Worm (Caenorhabditis elegans) whole organism, L1 larva: ENCODE results near the gene F10A3.11.

Experiments
- efl-3 ChIP-seq: fragments of 200-800 bp; sonication (Bioruptor generic); optimal IDR thresholded peaks from 2 replicates; lab custom pipeline; 2018; ENCODE audit warnings: mild to moderate bottlenecking, missing genetic modification characterization, missing compliant biosample characterization
- egl-27 ChIP-seq, 2 experiments: fragments of 150-350 bp in 1 of 2; sonication (generic microtip); optimal IDR thresholded peaks; 3 replicates each; lab custom pipeline; 2017 to 2018; ENCODE audit warnings: missing biosample characterization in 2 of 2, missing genetic modification characterization in 2 of 2, missing genetic modification reagents in 2 of 2
- lsy-2 ChIP-seq, 2 experiments: fragments of 150-350 bp; optimal IDR thresholded peaks; 2 replicates each; lab custom pipeline; 2014; ENCODE audit warnings: missing biosample characterization in 2 of 2, missing genetic modification characterization in 2 of 2
- nhr-28 ChIP-seq: fragments of 150-350 bp; optimal IDR thresholded peaks from 2 replicates; lab custom pipeline; 2014; ENCODE audit warnings: missing biosample characterization, missing genetic modification characterization
- skn-1 ChIP-seq: fragments of 150-350 bp; optimal IDR thresholded peaks from 2 replicates; lab custom pipeline; 2014; ENCODE audit warnings: missing biosample characterization, missing genetic modification characterization

DNA sequence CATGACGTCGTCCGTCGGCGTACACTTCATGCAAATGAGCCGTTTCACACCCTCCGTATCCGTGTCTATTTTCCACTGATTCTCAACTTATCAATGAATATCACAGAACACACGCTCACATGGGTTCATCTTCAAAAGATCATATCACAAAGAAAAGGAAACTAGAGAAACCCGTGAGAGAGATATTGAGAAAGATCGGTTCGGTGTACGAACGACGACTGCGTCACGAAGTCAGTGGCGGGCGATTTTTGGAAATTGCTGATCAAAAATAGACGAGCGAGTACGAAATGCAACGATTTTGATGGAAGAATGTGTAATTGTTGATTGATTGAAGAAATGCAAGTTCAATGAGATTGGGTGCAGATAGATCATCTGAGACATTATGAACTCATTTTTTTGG, 50.8 kb downstream of the F10A3.11 start:
- no peak for TF ChIP-seq efl-3 (GFP tag; lab: Kevin White, UChicago)
- no peak for TF ChIP-seq nhr-28 (tag; lab: Kevin White, UChicago)
- TF ChIP-seq skn-1 (tag; lab: Kevin White, UChicago) = no peak
- peak in 1 of 2 experiments; percentile 14 for TF ChIP-seq lsy-2 (tag; optimal IDR thresholded peaks at IDR 0.05; lab: Kevin White, UChicago)
- no peak for TF ChIP-seq egl-27 (tag; optimal IDR thresholded peaks at IDR 0.05; lab: Kevin White, UChicago)
